Worm (Caenorhabditis elegans) whole organism, young adult: ENCODE data around the gene F54B3.1.

ENCODE experiments used
- B0336.3 ChIP-seq: fragments of 200-800 bp; sonication (Bioruptor generic); IDR thresholded peaks from 2 replicates; pipeline ENCODE4 v1.3.6; 2022; ENCODE audit warnings: missing genetic modification characterization, missing compliant biosample characterization
- F23B12.7 ChIP-seq: sonication (generic microtip); optimal IDR thresholded peaks from 2 replicates; lab custom pipeline; 2017; ENCODE audit warnings: missing genetic modification characterization, mild to moderate bottlenecking, missing compliant biosample characterization, antibody characterized with exemption, moderate library complexity; ENCODE audit not compliant: insufficient read depth
- F39B2.1 ChIP-seq: fragments of 200-800 bp; sonication (Bioruptor generic); IDR thresholded peaks from 2 replicates; pipeline ENCODE4 v1.3.6; 2022; ENCODE audit warnings: missing genetic modification reagents, missing genetic modification characterization, missing compliant biosample characterization
- F57A8.1 ChIP-seq: fragments of 200-800 bp; sonication (Bioruptor generic); optimal IDR thresholded peaks from 2 replicates; lab custom pipeline; 2018; ENCODE audit warnings: mild to moderate bottlenecking, missing genetic modification characterization, moderate library complexity, missing compliant biosample characterization
- T26A5.8 ChIP-seq: sonication (generic microtip); optimal IDR thresholded peaks from 2 replicates; lab custom pipeline; 2016; ENCODE audit warnings: missing genetic modification characterization, missing compliant biosample characterization
- Y53G8AR.9 ChIP-seq: fragments of 200-800 bp; sonication (Bioruptor generic); conservative IDR thresholded peaks from 2 replicates; pipeline ENCODE4 v1.3.6; 2022; ENCODE audit warnings: missing genetic modification reagents, missing genetic modification characterization, missing compliant biosample characterization
- Y56A3A.18 ChIP-seq: fragments of 200-800 bp; sonication (Bioruptor generic); IDR thresholded peaks from 2 replicates; pipeline ENCODE4 v1.3.6; 2022; ENCODE audit warnings: missing genetic modification reagents, missing genetic modification characterization, missing compliant biosample characterization
- ZK185.1 ChIP-seq: sonication (generic microtip); optimal IDR thresholded peaks from 2 replicates; lab custom pipeline; 2016; ENCODE audit warnings: mild to moderate bottlenecking, missing genetic modification characterization, missing compliant biosample characterization; ENCODE audit not compliant: poor library complexity, severe bottlenecking
- ama-1 ChIP-seq, 3 experiments: fragments of 150-350 bp in 1 of 3; sonication (generic microtip) in 2 of 3; optimal IDR thresholded peaks; 2 replicates each; lab custom pipeline; 2014 to 2018; ENCODE audit warnings: missing biosample characterization in 2 of 3, missing genetic modification characterization in 2 of 3, missing genetic modification reagents in 2 of 3
- attf-3 ChIP-seq: fragments of 200-800 bp; sonication (Bioruptor generic); conservative IDR thresholded peaks from 2 replicates; pipeline ENCODE4 v1.3.6; 2022; ENCODE audit warnings: missing genetic modification reagents, missing genetic modification characterization, missing compliant biosample characterization
- attf-6 ChIP-seq: fragments of 200-800 bp; sonication (Bioruptor generic); IDR thresholded peaks from 2 replicates; pipeline ENCODE4 v1.3.6; 2022; ENCODE audit warnings: missing genetic modification reagents, missing genetic modification characterization, missing compliant biosample characterization
- ceh-58 ChIP-seq: fragments of 200-800 bp; sonication (Bioruptor generic); IDR thresholded peaks from 2 replicates; pipeline ENCODE4 v1.3.6; 2022; ENCODE audit warnings: missing genetic modification characterization, missing compliant biosample characterization
- ceh-79 ChIP-seq: sonication (generic microtip); optimal IDR thresholded peaks from 2 replicates; lab custom pipeline; 2017; ENCODE audit warnings: mild to moderate bottlenecking, missing genetic modification characterization, missing compliant biosample characterization
- ceh-91 ChIP-seq: fragments of 200-800 bp; sonication (Bioruptor generic); IDR thresholded peaks from 2 replicates; pipeline ENCODE4 v1.3.6; 2022; ENCODE audit warnings: missing genetic modification reagents, missing genetic modification characterization, missing compliant biosample characterization
- dox-1 ChIP-seq: fragments of 200-800 bp; sonication (Bioruptor generic); IDR thresholded peaks from 2 replicates; pipeline ENCODE4 v1.3.6; 2022; ENCODE audit warnings: missing genetic modification reagents, missing genetic modification characterization, missing compliant biosample characterization
- egl-18 ChIP-seq: fragments of 200-800 bp; sonication (Bioruptor generic); IDR thresholded peaks from 2 replicates; pipeline ENCODE4 v1.3.6; 2022; ENCODE audit warnings: missing genetic modification reagents, missing genetic modification characterization, missing compliant biosample characterization
- egl-44 ChIP-seq: fragments of 200-800 bp; sonication (Bioruptor generic); IDR thresholded peaks from 2 replicates; pipeline ENCODE4 v1.3.6; 2022; ENCODE audit warnings: missing genetic modification reagents, missing genetic modification characterization, missing compliant biosample characterization
- ets-4 ChIP-seq: fragments of 200-800 bp; sonication (Bioruptor generic); optimal IDR thresholded peaks from 2 replicates; lab custom pipeline; 2018; ENCODE audit warnings: mild to moderate bottlenecking, missing genetic modification characterization, missing compliant biosample characterization
- hlh-12 ChIP-seq: sonication (generic microtip); optimal IDR thresholded peaks from 2 replicates; lab custom pipeline; 2016; ENCODE audit warnings: missing genetic modification characterization, missing compliant biosample characterization
- hsf-1 ChIP-seq: fragments of 200-800 bp; sonication (Bioruptor generic); IDR thresholded peaks from 2 replicates; pipeline ENCODE4 v1.3.6; 2022; ENCODE audit warnings: missing genetic modification reagents, missing genetic modification characterization, missing compliant biosample characterization
- lin-26 ChIP-seq: fragments of 200-800 bp; sonication (Bioruptor generic); IDR thresholded peaks from 2 replicates; pipeline ENCODE4 v1.3.6; 2022; ENCODE audit warnings: missing genetic modification reagents, missing genetic modification characterization, missing compliant biosample characterization
- lsl-1 ChIP-seq: fragments of 200-800 bp; sonication (Bioruptor generic); optimal IDR thresholded peaks from 2 replicates; lab custom pipeline; 2018; ENCODE audit warnings: mild to moderate bottlenecking, missing genetic modification characterization, moderate library complexity, missing compliant biosample characterization
- lsy-27 ChIP-seq: sonication (generic microtip); optimal IDR thresholded peaks from 2 replicates; lab custom pipeline; 2017; ENCODE audit warnings: missing genetic modification characterization, mild to moderate bottlenecking, missing compliant biosample characterization, antibody characterized with exemption, missing genotype, borderline replicate concordance; ENCODE audit not compliant: insufficient read depth
- madf-3 ChIP-seq: fragments of 200-800 bp; sonication (Bioruptor generic); IDR thresholded peaks from 2 replicates; pipeline ENCODE4 v1.3.6; 2022; ENCODE audit warnings: missing genetic modification reagents, missing genetic modification characterization, missing compliant biosample characterization
- nfyb-1 ChIP-seq: fragments of 200-800 bp; sonication (Bioruptor generic); IDR thresholded peaks from 2 replicates; pipeline ENCODE4 v1.3.6; 2022; ENCODE audit warnings: missing genetic modification reagents, missing genetic modification characterization, missing compliant biosample characterization
- nhr-80 ChIP-seq: sonication (generic microtip); optimal IDR thresholded peaks from 2 replicates; lab custom pipeline; 2016; ENCODE audit warnings: missing genetic modification characterization, missing compliant biosample characterization
- nhr-90 ChIP-seq: sonication (generic microtip); optimal IDR thresholded peaks from 2 replicates; lab custom pipeline; 2016; ENCODE audit warnings: missing genotype, mild to moderate bottlenecking, missing genetic modification characterization, missing compliant biosample characterization
- pha-4 ChIP-seq: fragments of 150-350 bp; sonication (generic microtip); optimal IDR thresholded peaks from 2 replicates; lab custom pipeline; 2014; ENCODE audit warnings: missing biosample characterization, missing genetic modification reagents, missing genetic modification characterization
- rpc-1 ChIP-seq, 2 experiments: fragments of 150-350 bp in 1 of 2; sonication (generic microtip) in 1 of 2; optimal IDR thresholded peaks; 2 replicates each; lab custom pipeline; 2014 to 2018; ENCODE audit warnings: missing biosample characterization in 1 of 2, missing genetic modification characterization in 1 of 2, missing genetic modification reagents in 1 of 2, missing genotype in 1 of 2
- snpc-1.1 ChIP-seq: sonication (generic microtip); optimal IDR thresholded peaks from 2 replicates; lab custom pipeline; 2017; ENCODE audit warnings: missing genetic modification characterization, mild to moderate bottlenecking, missing compliant biosample characterization, antibody characterized with exemption, moderate library complexity, missing genotype, missing genetic modification reagents; ENCODE audit not compliant: insufficient read depth
- somi-1 ChIP-seq: fragments of 200-800 bp; sonication (Bioruptor generic); optimal IDR thresholded peaks from 2 replicates; lab custom pipeline; 2018; ENCODE audit warnings: mild to moderate bottlenecking, missing genetic modification characterization, missing compliant biosample characterization
- tbx-9 ChIP-seq: sonication (generic microtip); optimal IDR thresholded peaks from 2 replicates; lab custom pipeline; 2016; ENCODE audit warnings: borderline replicate concordance, missing genetic modification characterization, inconsistent platforms, missing compliant biosample characterization
- ztf-22 ChIP-seq: fragments of 200-800 bp; sonication (Bioruptor generic); optimal IDR thresholded peaks from 2 replicates; lab custom pipeline; 2018; ENCODE audit warnings: mild to moderate bottlenecking, missing genetic modification characterization, moderate library complexity, missing compliant biosample characterization
- ztf-25 ChIP-seq: fragments of 200-800 bp; sonication (Bioruptor generic); IDR thresholded peaks from 2 replicates; pipeline ENCODE4 v1.3.6; 2022; ENCODE audit warnings: missing genetic modification reagents, missing genetic modification characterization, missing compliant biosample characterization

The F54B3.1 gene

ce11 chrII:10308726-10309125 lies 57.7 kb downstream of the F54B3.1 start, which contains the start of gene gcy-4 (continued):
- TF ChIP-seq hsf-1 (no peak), somi-1 (GFP tag; lab: Kevin White, UChicago) (no peak)

- TF ChIP-seq lsl-1 (GFP tag; lab: Kevin White, UChicago) (no peak), snpc-1.1 (tag; lab: Kevin White, UChicago) (no peak), attf-6 (GFP tag; lab: Robert Waterston, UW) (no peak), tbx-9 (tag; lab: Kevin White, UChicago) (no peak), ceh-58 (GFP tag; lab: Robert Waterston, UW) (no peak), ceh-79 (tag; lab: Kevin White, UChicago) (no peak), ztf-25 (GFP tag; lab: Robert Waterston, UW) (no peak), egl-18 (no peak)
- TF ChIP-seq, all 124 proteins: peak for 0
Measured at ce11 chrII:10309337-10309736, 58.3 kb downstream of the F54B3.1 start, which contains the start of gene ZK970.8. ZK970.8 (plus strand) TSS chrII:10309637.

ce11 chrII:10311973-10312372 lies 60.9 kb downstream of the F54B3.1 start, which contains the start of gene srlf-34:
srlf-34 (plus strand) TSS chrII:10312293.
- TF ChIP-seq ama-1 (optimal IDR thresholded peaks at IDR 0.05; lab: Kevin White, UChicago): no peak
- no peak for TF ChIP-seq ama-1 (GFP tag; optimal IDR thresholded peaks at IDR 0.05; lab: Kevin White, UChicago)
- no peak for TF ChIP-seq F57A8.1 (GFP tag; lab: Kevin White, UChicago)
- no peak for TF ChIP-seq hlh-12 (tag; lab: Kevin White, UChicago)
- TF ChIP-seq nfyb-1 (GFP tag; lab: Robert Waterston, UW): no peak
- TF ChIP-seq B0336.3: no peak
- TF ChIP-seq pha-4 (tag; lab: Kevin White, UChicago): no peak
- TF ChIP-seq nhr-90 (tag; lab: Kevin White, UChicago): no peak
- no peak for TF ChIP-seq T26A5.8
- no peak for TF ChIP-seq dox-1 (GFP tag; lab: Robert Waterston, UW)
- TF ChIP-seq egl-44 (GFP tag; lab: Robert Waterston, UW): no peak

- no peak for TF ChIP-seq ceh-91 (GFP tag; lab: Robert Waterston, UW)
- TF ChIP-seq attf-3: no peak
- TF ChIP-seq ets-4 (GFP tag; lab: Kevin White, UChicago): no peak
- TF ChIP-seq Y53G8AR.9 (GFP tag; lab: Robert Waterston, UW): no peak
- TF ChIP-seq hsf-1: no peak
- TF ChIP-seq nhr-80 (tag; lab: Kevin White, UChicago): no peak
- TF ChIP-seq lin-26: no peak
- no peak for TF ChIP-seq F39B2.1 (GFP tag; lab: Robert Waterston, UW)
- TF ChIP-seq ZK185.1 (tag; lab: Kevin White, UChicago): no peak
- TF ChIP-seq lsy-27 (tag; lab: Kevin White, UChicago): no peak
- no peak for TF ChIP-seq F23B12.7 (tag; lab: Kevin White, UChicago)
- no peak for TF ChIP-seq Y56A3A.18 (GFP tag; lab: Robert Waterston, UW)
Measured at ce11 chrII:10315252-10315651, 64.2 kb downstream of the F54B3.1 start, which contains the start of gene idpp-8. idpp-8 (plus strand) TSS chrII:10315552.

- TF ChIP-seq ets-4 (GFP tag; lab: Kevin White, UChicago): no peak
- TF ChIP-seq ztf-22: no peak
- no peak for TF ChIP-seq attf-3
- TF ChIP-seq egl-18: no peak
- no peak for TF ChIP-seq F39B2.1 (GFP tag; lab: Robert Waterston, UW)
- TF ChIP-seq madf-3 (GFP tag; lab: Robert Waterston, UW): no peak
- no peak for TF ChIP-seq rpc-1 (optimal IDR thresholded peaks at IDR 0.05; lab: Kevin White, UChicago)
- TF ChIP-seq rpc-1 (tag; optimal IDR thresholded peaks at IDR 0.05; lab: Kevin White, UChicago): no peak
- TF ChIP-seq, all 124 proteins: peak for 0
Measured at ce11 chrII:10316119-10316518, 65.1 kb downstream of the F54B3.1 start, which contains the start of gene gcy-5. gcy-5 (minus strand) TSS chrII:10316219.
